Worm (Caenorhabditis elegans) whole organism, L3 larva: ENCODE results near the gene F25E5.16.

ENCODE experiments used
- ZK546.5 ChIP-seq: sonication (generic microtip); optimal IDR thresholded peaks from 2 replicates; lab custom pipeline; 2017; ENCODE audit warnings: missing biosample characterization, missing genetic modification characterization
- ama-1 ChIP-seq: fragments of 150-350 bp; optimal IDR thresholded peaks from 2 replicates; lab custom pipeline; 2018
- ceh-16 ChIP-seq: sonication (generic microtip); optimal IDR thresholded peaks from 2 replicates; lab custom pipeline; 2017; ENCODE audit warnings: missing biosample characterization, missing genetic modification characterization
- ceh-28 ChIP-seq: fragments of 150-350 bp; optimal IDR thresholded peaks from 2 replicates; lab custom pipeline; 2014; ENCODE audit warnings: missing biosample characterization, missing genetic modification reagents, missing genetic modification characterization
- ceh-82 ChIP-seq: fragments of 150-350 bp; optimal IDR thresholded peaks from 2 replicates; lab custom pipeline; 2014; ENCODE audit warnings: missing biosample characterization, missing genetic modification characterization
- ceh-9 ChIP-seq: sonication (generic microtip); optimal IDR thresholded peaks from 2 replicates; lab custom pipeline; 2018; ENCODE audit warnings: missing biosample characterization, missing genetic modification characterization
- daf-12 ChIP-seq: fragments of 150-350 bp; optimal IDR thresholded peaks from 2 replicates; lab custom pipeline; 2014; ENCODE audit warnings: missing biosample characterization, missing genetic modification reagents, missing genetic modification characterization
- egl-5 ChIP-seq: fragments of 150-350 bp; optimal IDR thresholded peaks from 2 replicates; lab custom pipeline; 2017; ENCODE audit warnings: missing biosample characterization, missing genetic modification reagents, missing genetic modification characterization, inconsistent platforms
- elt-1 ChIP-seq: fragments of 150-350 bp; optimal IDR thresholded peaks from 2 replicates; lab custom pipeline; 2014; ENCODE audit warnings: missing biosample characterization, missing genetic modification characterization
- elt-2 ChIP-seq: sonication (generic microtip); optimal IDR thresholded peaks from 2 replicates; lab custom pipeline; 2016; ENCODE audit warnings: missing genetic modification reagents, mild to moderate bottlenecking, missing genetic modification characterization, missing compliant biosample characterization
- elt-3 ChIP-seq, 3 experiments: fragments of 150-350 bp in 1 of 3; sonication (generic microtip) in 2 of 3; optimal IDR thresholded peaks; 2 replicates in 2 of 3; 4 replicates in 1 of 3; lab custom pipeline; 2014 to 2017; ENCODE audit warnings: missing biosample characterization in 3 of 3, missing genetic modification characterization in 3 of 3
- eor-1 ChIP-seq, 2 experiments: fragments of 150-350 bp; optimal IDR thresholded peaks; 2 replicates each; lab custom pipeline; 2014 to 2018; ENCODE audit warnings: missing biosample characterization in 2 of 2, missing genetic modification characterization in 2 of 2
- fkh-2 ChIP-seq: fragments of 150-350 bp; optimal IDR thresholded peaks from 2 replicates; lab custom pipeline; 2014; ENCODE audit warnings: missing biosample characterization, missing genetic modification reagents, missing genetic modification characterization
- fos-1 ChIP-seq: fragments of 150-350 bp; optimal IDR thresholded peaks from 2 replicates; lab custom pipeline; 2014; ENCODE audit warnings: missing biosample characterization, missing genetic modification characterization
- hmg-11 ChIP-seq: sonication (generic microtip); optimal IDR thresholded peaks from 2 replicates; lab custom pipeline; 2016; ENCODE audit warnings: missing genetic modification characterization, missing compliant biosample characterization
- lin-39 ChIP-seq: fragments of 150-350 bp; optimal IDR thresholded peaks from 2 replicates; lab custom pipeline; 2018; ENCODE audit warnings: missing biosample characterization, missing genetic modification reagents, missing genetic modification characterization
- lsy-12 ChIP-seq: sonication (generic microtip); optimal IDR thresholded peaks from 2 replicates; lab custom pipeline; 2016; ENCODE audit warnings: mild to moderate bottlenecking, missing genetic modification characterization, missing compliant biosample characterization
- mdl-1 ChIP-seq: fragments of 150-350 bp; optimal IDR thresholded peaks from 2 replicates; lab custom pipeline; 2014; ENCODE audit warnings: missing biosample characterization, missing genetic modification characterization
- mml-1 ChIP-seq: fragments of 150-350 bp; sonication (generic microtip); optimal IDR thresholded peaks from 3 replicates; lab custom pipeline; 2014; ENCODE audit warnings: missing biosample characterization, missing genetic modification characterization
- nfya-1 ChIP-seq: sonication (generic microtip); optimal IDR thresholded peaks from 2 replicates; lab custom pipeline; 2017; ENCODE audit warnings: missing genetic modification characterization, mild to moderate bottlenecking, missing compliant biosample characterization, antibody characterized with exemption, moderate library complexity; ENCODE audit not compliant: insufficient read depth
- nhr-12 ChIP-seq: fragments of 150-350 bp; optimal IDR thresholded peaks from 2 replicates; lab custom pipeline; 2014; ENCODE audit warnings: missing biosample characterization, missing genetic modification characterization
- nhr-23 ChIP-seq: fragments of 150-350 bp; optimal IDR thresholded peaks from 2 replicates; lab custom pipeline; 2014; ENCODE audit warnings: missing biosample characterization, missing genetic modification reagents, missing genetic modification characterization
- nhr-237 ChIP-seq: fragments of 150-350 bp; optimal IDR thresholded peaks from 2 replicates; lab custom pipeline; 2014; ENCODE audit warnings: missing biosample characterization, missing genetic modification characterization
- nhr-25 ChIP-seq: sonication (generic microtip); optimal IDR thresholded peaks from 2 replicates; lab custom pipeline; 2017; ENCODE audit warnings: missing biosample characterization, missing genetic modification characterization
- nhr-28 ChIP-seq: fragments of 150-350 bp; optimal IDR thresholded peaks from 2 replicates; lab custom pipeline; 2014; ENCODE audit warnings: missing biosample characterization, missing genetic modification characterization
- nhr-43 ChIP-seq: sonication (generic microtip); optimal IDR thresholded peaks from 2 replicates; lab custom pipeline; 2016; ENCODE audit warnings: mild to moderate bottlenecking, missing genetic modification characterization, missing compliant biosample characterization; ENCODE audit not compliant: poor library complexity, severe bottlenecking
- nhr-67 ChIP-seq: fragments of 150-350 bp; optimal IDR thresholded peaks from 2 replicates; lab custom pipeline; 2014; ENCODE audit warnings: missing biosample characterization, missing genetic modification characterization
- nhr-76 ChIP-seq: fragments of 150-350 bp; sonication (generic microtip); optimal IDR thresholded peaks from 5 replicates; lab custom pipeline; 2014; ENCODE audit warnings: missing biosample characterization, missing genetic modification characterization
- nhr-77 ChIP-seq: fragments of 150-350 bp; optimal IDR thresholded peaks from 2 replicates; lab custom pipeline; 2014; ENCODE audit warnings: missing biosample characterization, missing genetic modification characterization
- pha-4 ChIP-seq: fragments of 150-350 bp; optimal IDR thresholded peaks from 2 replicates; lab custom pipeline; 2014; ENCODE audit warnings: missing biosample characterization, missing genetic modification reagents, missing genetic modification characterization
- pqm-1 ChIP-seq: fragments of 150-350 bp; optimal IDR thresholded peaks from 2 replicates; lab custom pipeline; 2017; ENCODE audit warnings: missing biosample characterization, missing genetic modification characterization, inconsistent platforms
- skn-1 ChIP-seq: fragments of 150-350 bp; optimal IDR thresholded peaks from 2 replicates; lab custom pipeline; 2014; ENCODE audit warnings: missing biosample characterization, missing genetic modification characterization
- tbx-2 ChIP-seq: sonication (generic microtip); optimal IDR thresholded peaks from 2 replicates; lab custom pipeline; 2016; ENCODE audit warnings: mild to moderate bottlenecking, missing genetic modification characterization, missing compliant biosample characterization
- unc-39 ChIP-seq: sonication (generic microtip); optimal IDR thresholded peaks from 4 replicates; lab custom pipeline; 2017; ENCODE audit warnings: missing biosample characterization, missing genetic modification characterization
- unc-62 ChIP-seq: fragments of 150-350 bp; sonication (generic microtip); optimal IDR thresholded peaks from 4 replicates; lab custom pipeline; 2014; ENCODE audit warnings: missing biosample characterization, missing genetic modification reagents, missing genetic modification characterization
- zag-1 ChIP-seq: fragments of 150-350 bp; optimal IDR thresholded peaks from 2 replicates; lab custom pipeline; 2014; ENCODE audit warnings: missing biosample characterization, missing genetic modification characterization
- ztf-11 ChIP-seq: fragments of 150-350 bp; optimal IDR thresholded peaks from 2 replicates; lab custom pipeline; 2014; ENCODE audit warnings: missing biosample characterization, missing genetic modification characterization
- ztf-4 ChIP-seq: fragments of 150-350 bp; optimal IDR thresholded peaks from 2 replicates; lab custom pipeline; 2014; ENCODE audit warnings: missing biosample characterization, missing genetic modification characterization

The F25E5.16 gene

ce11 chrV:7400095-7400494, 38.0 kb upstream of the F25E5.16 start, which contains the start of gene cnc-9:
TSS of gene cnc-9 (minus strand) at chrV:7400195.
- TF ChIP-seq nhr-25 (tag; lab: Kevin White, UChicago) (no peak), nhr-12 (tag; lab: Kevin White, UChicago) (no peak), tbx-2 (tag; lab: Kevin White, UChicago) (no peak), nhr-76 (tag; lab: Kevin White, UChicago) (no peak), ceh-9 (tag; lab: Kevin White, UChicago) (no peak), nfya-1 (tag; lab: Kevin White, UChicago) (no peak), fkh-2 (no peak), elt-3 (tag; optimal IDR thresholded peaks at IDR 0.05; lab: Kevin White, UChicago) (no peak), mdl-1 (no peak), nhr-67 (no peak), pqm-1 (tag; lab: Kevin White, UChicago) (no peak), ama-1 (lab: Kevin White, UChicago) (no peak), zag-1 (no peak), ceh-28 (no peak), daf-12 (tag; lab: Kevin White, UChicago) (no peak), hmg-11 (tag; lab: Kevin White, UChicago) (no peak), ztf-4 (tag; lab: Kevin White, UChicago) (no peak), skn-1 (tag; lab: Kevin White, UChicago) (no peak)
- TF ChIP-seq, all 47 proteins: peak for 0

- TF ChIP-seq pha-4: no peak
Measured at ce11 chrV:7400588-7400987, 37.5 kb upstream of the F25E5.16 start, which contains the start of gene srx-60. TSS of gene srx-60 (plus strand) at chrV:7400888.

ce11 chrV:7402355-7402754, 35.7 kb upstream of the F25E5.16 start, which contains the start of gene srj-13:
TSS of gene srj-13 (plus strand) at chrV:7402655.
- TF ChIP-seq fos-1 (no peak), pha-4 (no peak), mml-1 (tag; lab: Kevin White, UChicago) (no peak), nhr-43 (no peak), nhr-25 (tag; lab: Kevin White, UChicago) (no peak)

ce11 chrV:7403501-7403900, 34.6 kb upstream of the F25E5.16 start:
- TF ChIP-seq nhr-23 (tag; lab: Kevin White, UChicago): no peak
- no peak for TF ChIP-seq skn-1 (tag; lab: Kevin White, UChicago)
- no peak for TF ChIP-seq ZK546.5 (tag; lab: Kevin White, UChicago)
- TF ChIP-seq eor-1 (tag; optimal IDR thresholded peaks at IDR 0.05; lab: Kevin White, UChicago): no peak
- TF ChIP-seq daf-12 (tag; lab: Kevin White, UChicago): no peak
- no peak for TF ChIP-seq ama-1 (lab: Kevin White, UChicago)
- no peak for TF ChIP-seq lsy-12 (tag; lab: Kevin White, UChicago)
- no peak for TF ChIP-seq nhr-237 (tag; lab: Kevin White, UChicago)
- no peak for TF ChIP-seq nhr-28 (tag; lab: Kevin White, UChicago)
- no peak for TF ChIP-seq unc-39 (tag; lab: Kevin White, UChicago)
- TF ChIP-seq, all 47 proteins: peak for 0

ce11 chrV:7408520-7408919, 29.6 kb upstream of the F25E5.16 start, which contains the start of gene srt-6:
TSS of gene srt-6 (minus strand) at chrV:7408814.
- TF ChIP-seq elt-2 (tag; lab: Kevin White, UChicago) (no peak), nhr-28 (tag; lab: Kevin White, UChicago) (no peak), ZK546.5 (tag; lab: Kevin White, UChicago) (no peak), ztf-4 (tag; lab: Kevin White, UChicago) (no peak), pha-4 (no peak), nhr-12 (tag; lab: Kevin White, UChicago) (no peak), nhr-77 (tag; lab: Kevin White, UChicago) (no peak), nhr-43 (no peak), nhr-23 (tag; lab: Kevin White, UChicago) (no peak)

- TF ChIP-seq unc-62 (GFP tag; lab: Kevin White, UChicago) (no peak), nhr-43 (no peak), nhr-76 (tag; lab: Kevin White, UChicago) (no peak), eor-1 (tag; optimal IDR thresholded peaks at IDR 0.05; lab: Kevin White, UChicago) (no peak), zag-1 (no peak), skn-1 (tag; lab: Kevin White, UChicago) (no peak), nhr-67 (no peak), ceh-16 (tag; lab: Kevin White, UChicago) (no peak), unc-39 (tag; lab: Kevin White, UChicago) (no peak), elt-1 (tag; lab: Kevin White, UChicago) (no peak), elt-2 (tag; lab: Kevin White, UChicago) (no peak), nhr-237 (tag; lab: Kevin White, UChicago) (no peak), ceh-82 (no peak), ceh-28 (no peak), mdl-1 (no peak), pha-4 (no peak), lin-39 (tag; lab: Kevin White, UChicago) (no peak), egl-5 (tag; lab: Kevin White, UChicago) (no peak), nhr-23 (tag; lab: Kevin White, UChicago) (no peak), ztf-11 (tag; lab: Kevin White, UChicago) (no peak)
Measured at ce11 chrV:7409599-7409998, 28.5 kb upstream of the F25E5.16 start, which contains the start of gene R13D7.2. TSS of gene R13D7.2 (plus strand) at chrV:7409899.
